Fruit fly (Drosophila melanogaster) whole organism, prepupa: Measurements from ENCODE around the gene crp.

Experiments used
- CG10631 ChIP-seq: fragments of 200-800 bp; sonication (Bioruptor generic); optimal IDR thresholded peaks from 2 replicates; lab custom pipeline; 2016; ENCODE audit warnings: missing biosample characterization, missing genetic modification characterization
- CG11294 ChIP-seq: fragments of 200-800 bp; sonication (Bioruptor generic); IDR thresholded peaks from 2 replicates; pipeline ENCODE4 v1.3.6; 2022; ENCODE audit warnings: missing biosample characterization, missing genetic modification characterization
- CG11762 ChIP-seq: fragments of 200-800 bp; sonication (Bioruptor generic); optimal IDR thresholded peaks from 3 replicates; lab custom pipeline; 2016; ENCODE audit warnings: missing biosample characterization, missing genetic modification characterization; ENCODE audit not compliant: insufficient read depth
- CG16779 ChIP-seq: fragments of 200-800 bp; sonication (Bioruptor generic); optimal IDR thresholded peaks from 3 replicates; lab custom pipeline; 2017; ENCODE audit warnings: missing biosample characterization, mild to moderate bottlenecking, missing genetic modification characterization
- CG3032 ChIP-seq: fragments of 200-800 bp; optimal IDR thresholded peaks from 2 replicates; lab custom pipeline; 2019; ENCODE audit warnings: missing biosample characterization, mild to moderate bottlenecking, missing genetic modification characterization, moderate library complexity
- CG31627 ChIP-seq: fragments of 200-800 bp; sonication (Bioruptor generic); optimal IDR thresholded peaks from 3 replicates; lab custom pipeline; 2016; ENCODE audit warnings: missing biosample characterization, missing genetic modification characterization
- CG34406 ChIP-seq: fragments of 200-800 bp; sonication (Bioruptor generic); optimal IDR thresholded peaks from 3 replicates; lab custom pipeline; 2016; ENCODE audit warnings: missing biosample characterization, missing genetic modification characterization
- CG3919 ChIP-seq: fragments of 200-800 bp; sonication (Bioruptor generic); optimal IDR thresholded peaks from 3 replicates; lab custom pipeline; 2016; ENCODE audit warnings: missing biosample characterization, missing genetic modification characterization
- CG6808 ChIP-seq: fragments of 200-800 bp; sonication (Bioruptor generic); optimal IDR thresholded peaks from 3 replicates; lab custom pipeline; 2017; ENCODE audit warnings: missing biosample characterization, missing genetic modification characterization, mild to moderate bottlenecking, moderate library complexity, missing genetic modification reagents
- CG6854 ChIP-seq: fragments of 200-800 bp; sonication (Bioruptor generic); optimal IDR thresholded peaks from 2 replicates; lab custom pipeline; 2017; ENCODE audit warnings: missing biosample characterization, mild to moderate bottlenecking, missing genetic modification characterization
- CG7368 ChIP-seq: fragments of 200-800 bp; sonication (Bioruptor generic); optimal IDR thresholded peaks from 3 replicates; lab custom pipeline; 2016; ENCODE audit warnings: missing biosample characterization, missing genetic modification characterization
- CG8119 ChIP-seq: fragments of 200-800 bp; sonication (Bioruptor generic); IDR thresholded peaks from 3 replicates; pipeline ENCODE4 v1.3.6; 2022; ENCODE audit warnings: missing biosample characterization, missing genetic modification characterization
- CG8319 ChIP-seq: fragments of 200-800 bp; sonication (Bioruptor generic); optimal IDR thresholded peaks from 3 replicates; lab custom pipeline; 2016; ENCODE audit warnings: missing biosample characterization, missing genetic modification characterization
- Eip78C ChIP-seq: fragments of 200-800 bp; sonication (Bioruptor generic); peaks from one replicate; lab custom pipeline; 2016; ENCODE audit warnings: missing biosample characterization, missing genetic modification characterization
- Eip93F ChIP-seq: fragments of 200-800 bp; sonication (Bioruptor generic); optimal IDR thresholded peaks from 2 replicates; lab custom pipeline; 2016; ENCODE audit warnings: missing biosample characterization, mild to moderate bottlenecking, missing genetic modification characterization
- Lpt ChIP-seq: fragments of 200-800 bp; sonication (Bioruptor generic); optimal IDR thresholded peaks from 3 replicates; lab custom pipeline; 2016; ENCODE audit warnings: missing biosample characterization, missing genetic modification characterization
- OdsH ChIP-seq: fragments of 200-800 bp; sonication (Bioruptor generic); optimal IDR thresholded peaks from 3 replicates; lab custom pipeline; 2016; ENCODE audit warnings: missing biosample characterization, missing genetic modification characterization
- Sox15 ChIP-seq: fragments of 200-800 bp; sonication (Bioruptor generic); optimal IDR thresholded peaks from 3 replicates; lab custom pipeline; 2016; ENCODE audit warnings: missing biosample characterization, missing genetic modification characterization
- acj6 ChIP-seq: fragments of 200-800 bp; sonication (Bioruptor generic); optimal IDR thresholded peaks from 3 replicates; lab custom pipeline; 2016; ENCODE audit warnings: missing biosample characterization, missing genetic modification characterization
- dac ChIP-seq: fragments of 200-800 bp; sonication (Bioruptor generic); optimal IDR thresholded peaks from 2 replicates; lab custom pipeline; 2017; ENCODE audit warnings: missing biosample characterization, mild to moderate bottlenecking, missing genetic modification characterization
- dsx ChIP-seq: fragments of 200-800 bp; optimal IDR thresholded peaks from 3 replicates; lab custom pipeline; 2019; ENCODE audit warnings: missing biosample characterization, mild to moderate bottlenecking, missing genetic modification characterization, moderate library complexity; ENCODE audit not compliant: poor library complexity, severe bottlenecking
- eg ChIP-seq: fragments of 200-800 bp; sonication (Bioruptor generic); IDR thresholded peaks from 3 replicates; pipeline ENCODE4 v1.3.6; 2022; ENCODE audit warnings: missing biosample characterization, missing genetic modification characterization
- esn ChIP-seq: fragments of 200-800 bp; sonication (Bioruptor generic); optimal IDR thresholded peaks from 2 replicates; lab custom pipeline; 2016; ENCODE audit warnings: missing biosample characterization, mild to moderate bottlenecking, missing genetic modification characterization, moderate library complexity
- fkh ChIP-seq: fragments of 200-800 bp; sonication (Bioruptor generic); optimal IDR thresholded peaks from 3 replicates; lab custom pipeline; 2017; ENCODE audit warnings: missing biosample characterization, mild to moderate bottlenecking, missing genetic modification characterization, moderate library complexity
- net ChIP-seq: fragments of 200-800 bp; sonication (Bioruptor generic); optimal IDR thresholded peaks from 3 replicates; lab custom pipeline; 2016; ENCODE audit warnings: missing biosample characterization, missing genetic modification characterization
- pdm3 ChIP-seq: fragments of 200-800 bp; sonication (Bioruptor generic); optimal IDR thresholded peaks from 3 replicates; lab custom pipeline; 2016; ENCODE audit warnings: missing biosample characterization, missing genetic modification characterization
- spab ChIP-seq: fragments of 200-800 bp; sonication (Bioruptor generic); optimal IDR thresholded peaks from 2 replicates; lab custom pipeline; 2017; ENCODE audit warnings: missing biosample characterization, mild to moderate bottlenecking, missing genetic modification characterization, missing genetic modification reagents
- ss ChIP-seq, 2 experiments: fragments of 200-800 bp; sonication (Bioruptor generic); optimal IDR thresholded peaks; 2 replicates in 1 of 2; 3 replicates in 1 of 2; lab custom pipeline; 2017 to 2018; ENCODE audit warnings: mild to moderate bottlenecking in 2 of 2, missing biosample characterization in 2 of 2, missing genetic modification characterization in 2 of 2, moderate library complexity in 1 of 2
- svp ChIP-seq: fragments of 200-800 bp; sonication (Bioruptor generic); peaks from one replicate; lab custom pipeline; 2016; ENCODE audit warnings: missing biosample characterization, missing genetic modification characterization
- topi ChIP-seq: fragments of 200-800 bp; sonication (Bioruptor generic); optimal IDR thresholded peaks from 3 replicates; lab custom pipeline; 2016; ENCODE audit warnings: missing biosample characterization, missing genetic modification characterization
- vri ChIP-seq: fragments of 200-800 bp; sonication (Bioruptor generic); optimal IDR thresholded peaks from 3 replicates; lab custom pipeline; 2016; ENCODE audit warnings: missing biosample characterization, mild to moderate bottlenecking, missing genetic modification characterization

crp gene

dm6 chr2L:16324833-16325232 lies 37.3 kb upstream of the crp start (continued):
- TF ChIP-seq vri (GFP tag; lab: Kevin White, UChicago) (peak; percentile 22), Sox15 (GFP tag; lab: Kevin White, UChicago) (no peak), CG10631 (GFP tag; lab: Kevin White, UChicago) (no peak)

dm6 chr2L:16323544-16323943 lies 36.0 kb upstream of the crp start:
- no peak for TF ChIP-seq CG11294
- 0 out of 3 replicates have a peak, but pooled peaks have one; percentile 8 for TF ChIP-seq eg
- peak; percentile 29 for TF ChIP-seq CG6854
- TF ChIP-seq CG3919 (GFP tag; lab: Kevin White, UChicago), result no peak
- no peak for TF ChIP-seq Lpt (GFP tag; lab: Kevin White, UChicago)
- TF ChIP-seq vri (GFP tag; lab: Kevin White, UChicago), result no peak
- no peak for TF ChIP-seq spab (GFP tag; lab: Kevin White, UChicago)
- no peak for TF ChIP-seq CG6808 (GFP tag; lab: Kevin White, UChicago)
- no peak for TF ChIP-seq svp (GFP tag; lab: Kevin White, UChicago)
- TF ChIP-seq CG31627 (GFP tag; lab: Kevin White, UChicago), result no peak
- TF ChIP-seq pdm3 (GFP tag; lab: Kevin White, UChicago), result no peak
- TF ChIP-seq OdsH, result no peak
- no peak for TF ChIP-seq net
- no peak for TF ChIP-seq acj6 (GFP tag; lab: Kevin White, UChicago)

- TF ChIP-seq vri (GFP tag; lab: Kevin White, UChicago) (peak; percentile 10), Eip93F (GFP tag; lab: Kevin White, UChicago) (no peak), CG3032 (no peak), svp (GFP tag; lab: Kevin White, UChicago) (peak; percentile 0), Eip78C (GFP tag; lab: Kevin White, UChicago) (peak; percentile 55), CG8319 (no peak)
Observed at dm6 chr2L:16321872-16322631, 34.5 kb upstream of the crp start.

- peak; percentile 18 for TF ChIP-seq dsx
- TF ChIP-seq ss (GFP tag; optimal IDR thresholded peaks at IDR 0.05; lab: Kevin White, UChicago), result no peak
- TF ChIP-seq, all 60 proteins: peak for 1
Observed at dm6 chr2L:16321209-16321608, 33.7 kb upstream of the crp start.

- TF ChIP-seq CG7368 (GFP tag; lab: Kevin White, UChicago) (no peak), CG11762 (GFP tag; lab: Kevin White, UChicago) (no peak), ss (GFP tag; optimal IDR thresholded peaks at IDR 0.05; lab: Kevin White, UChicago) (peak in 1 of 2 experiments; percentile 59)
- TF ChIP-seq, all 60 proteins: peak for 1
Observed at dm6 chr2L:16320428-16320827, 32.9 kb upstream of the crp start.

- TF ChIP-seq topi (GFP tag; lab: Kevin White, UChicago) (no peak), fkh (GFP tag; lab: Kevin White, UChicago) (peak; percentile 38), CG16779 (tag; lab: Kevin White, UChicago) (peak; percentile 3), CG8119 (GFP tag; lab: Robert Waterston, UW) (no peak), CG3919 (GFP tag; lab: Kevin White, UChicago) (no peak), esn (GFP tag; lab: Kevin White, UChicago) (no peak), dac (no peak), vri (GFP tag; lab: Kevin White, UChicago) (peak; percentile 67), CG34406 (GFP tag; lab: Kevin White, UChicago) (no peak), svp (GFP tag; lab: Kevin White, UChicago) (peak; percentile 75)
- TF ChIP-seq, all 60 proteins: peak for 4
Observed at dm6 chr2L:16319743-16320142, 32.2 kb upstream of the crp start.
